Worm (Caenorhabditis elegans) whole organism, L4 larva: ENCODE data around the gene mth-1.
A peak's percentile ranks its signal among the peaks of the same experiment; 100 is the strongest.

ENCODE experiments used
- D1046.2 ChIP-seq: fragments of 200-800 bp; sonication (Bioruptor generic); IDR thresholded peaks from 2 replicates; pipeline ENCODE4 v1.3.6; 2022; ENCODE audit warnings: missing genetic modification characterization, missing compliant biosample characterization
- F10B5.3 ChIP-seq: sonication (generic microtip); optimal IDR thresholded peaks from 2 replicates; lab custom pipeline; 2016; ENCODE audit warnings: mild to moderate bottlenecking, missing genetic modification characterization, missing compliant biosample characterization
- F26F4.8 ChIP-seq: fragments of 200-800 bp; sonication (Bioruptor generic); conservative IDR thresholded peaks from 2 replicates; pipeline ENCODE4 v1.3.6; 2022; ENCODE audit warnings: missing genetic modification characterization, missing compliant biosample characterization
- F49E8.2 ChIP-seq: sonication (generic microtip); optimal IDR thresholded peaks from 2 replicates; lab custom pipeline; 2016; ENCODE audit warnings: missing compliant biosample characterization, mild to moderate bottlenecking, missing genetic modification characterization, borderline replicate concordance
- T20F7.1 ChIP-seq: fragments of 200-800 bp; sonication (Bioruptor generic); optimal IDR thresholded peaks from 2 replicates; lab custom pipeline; 2018; ENCODE audit warnings: mild to moderate bottlenecking, missing genetic modification characterization, missing compliant biosample characterization
- T26A8.4 ChIP-seq: fragments of 200-800 bp; sonication (Bioruptor generic); IDR thresholded peaks from 2 replicates; pipeline ENCODE4 v1.3.6; 2022; ENCODE audit warnings: missing genetic modification characterization, missing compliant biosample characterization
- aha-1 ChIP-seq: fragments of 150-350 bp; peaks from one replicate; lab custom pipeline; 2014; ENCODE audit warnings: missing biosample characterization, missing genetic modification characterization
- ceh-82 ChIP-seq: sonication (generic microtip); optimal IDR thresholded peaks from 2 replicates; lab custom pipeline; 2017; ENCODE audit warnings: missing biosample characterization, missing genetic modification characterization
- daf-12 ChIP-seq: fragments of 150-350 bp; optimal IDR thresholded peaks from 2 replicates; lab custom pipeline; 2014; ENCODE audit warnings: missing biosample characterization, missing genetic modification reagents, missing genetic modification characterization
- dmd-6 ChIP-seq: fragments of 200-800 bp; sonication (Bioruptor generic); IDR thresholded peaks from 2 replicates; pipeline ENCODE4 v1.3.6; 2022; ENCODE audit warnings: missing genetic modification reagents, missing genetic modification characterization, missing compliant biosample characterization
- dmd-8 ChIP-seq: fragments of 200-800 bp; sonication (Bioruptor generic); IDR thresholded peaks from 2 replicates; pipeline ENCODE4 v1.3.6; 2022; ENCODE audit warnings: missing genetic modification characterization, missing compliant biosample characterization
- dmd-9 ChIP-seq: fragments of 200-800 bp; sonication (Bioruptor generic); IDR thresholded peaks from 2 replicates; pipeline ENCODE4 v1.3.6; 2022; ENCODE audit warnings: missing genetic modification reagents, missing genetic modification characterization, missing compliant biosample characterization
- duxl-1 ChIP-seq: sonication (generic microtip); optimal IDR thresholded peaks from 2 replicates; lab custom pipeline; 2016; ENCODE audit warnings: mild to moderate bottlenecking, missing genetic modification characterization, moderate library complexity, missing compliant biosample characterization; ENCODE audit not compliant: poor library complexity
- dve-1 ChIP-seq: sonication (generic microtip); optimal IDR thresholded peaks from 2 replicates; lab custom pipeline; 2017; ENCODE audit warnings: antibody characterized with exemption, mild to moderate bottlenecking, missing genetic modification characterization, missing compliant biosample characterization; ENCODE audit not compliant: insufficient read depth
- egl-27 ChIP-seq: sonication (generic microtip); optimal IDR thresholded peaks from 3 replicates; lab custom pipeline; 2017; ENCODE audit warnings: missing biosample characterization, missing genetic modification reagents, missing genetic modification characterization
- egl-43 ChIP-seq: fragments of 200-800 bp; sonication (Bioruptor generic); IDR thresholded peaks from 2 replicates; pipeline ENCODE4 v1.3.6; 2022; ENCODE audit warnings: missing genetic modification reagents, missing genetic modification characterization, missing compliant biosample characterization
- fos-1 ChIP-seq: fragments of 150-350 bp; optimal IDR thresholded peaks from 2 replicates; lab custom pipeline; 2014; ENCODE audit warnings: missing biosample characterization, missing genetic modification characterization
- hlh-11 ChIP-seq: fragments of 200-800 bp; sonication (Bioruptor generic); optimal IDR thresholded peaks from 2 replicates; lab custom pipeline; 2018; ENCODE audit warnings: mild to moderate bottlenecking, missing genetic modification characterization, missing compliant biosample characterization
- lin-1 ChIP-seq: fragments of 200-800 bp; sonication (Bioruptor generic); IDR thresholded peaks from 2 replicates; pipeline ENCODE4 v1.3.6; 2022; ENCODE audit warnings: missing genetic modification reagents, missing genetic modification characterization, missing compliant biosample characterization
- lin-15B ChIP-seq: fragments of 150-350 bp; sonication (generic microtip); optimal IDR thresholded peaks from 3 replicates; lab custom pipeline; 2014; ENCODE audit warnings: missing biosample characterization, missing genetic modification characterization
- lin-38 ChIP-seq: fragments of 200-800 bp; sonication (Bioruptor generic); IDR thresholded peaks from 2 replicates; pipeline ENCODE4 v1.3.6; 2022; ENCODE audit warnings: missing genetic modification reagents, missing genetic modification characterization, missing compliant biosample characterization
- lir-3 ChIP-seq: sonication (generic microtip); optimal IDR thresholded peaks from 2 replicates; lab custom pipeline; 2016; ENCODE audit warnings: mild to moderate bottlenecking, missing genetic modification characterization, missing compliant biosample characterization
- lsy-2 ChIP-seq, 2 experiments: fragments of 150-350 bp in 1 of 2; sonication (generic microtip) in 1 of 2; optimal IDR thresholded peaks; 2 replicates each; lab custom pipeline; 2014 to 2017; ENCODE audit warnings: missing biosample characterization in 2 of 2, missing genetic modification characterization in 2 of 2
- nhr-11 ChIP-seq: fragments of 150-350 bp; optimal IDR thresholded peaks from 2 replicates; lab custom pipeline; 2014; ENCODE audit warnings: missing biosample characterization, missing genetic modification characterization
- nhr-28 ChIP-seq: fragments of 150-350 bp; optimal IDR thresholded peaks from 2 replicates; lab custom pipeline; 2014; ENCODE audit warnings: missing biosample characterization, missing genetic modification characterization
- nhr-42 ChIP-seq: fragments of 200-800 bp; sonication (Bioruptor generic); IDR thresholded peaks from 2 replicates; pipeline ENCODE4 v1.3.6; 2022; ENCODE audit warnings: missing genetic modification characterization, missing compliant biosample characterization
- nhr-6 ChIP-seq: fragments of 150-350 bp; optimal IDR thresholded peaks from 2 replicates; lab custom pipeline; 2014; ENCODE audit warnings: missing biosample characterization, missing genetic modification characterization
- nhr-77 ChIP-seq: fragments of 150-350 bp; optimal IDR thresholded peaks from 2 replicates; lab custom pipeline; 2014; ENCODE audit warnings: missing biosample characterization, missing genetic modification characterization
- rbr-2 ChIP-seq: sonication (generic microtip); optimal IDR thresholded peaks from 2 replicates; lab custom pipeline; 2016; ENCODE audit warnings: missing genotype, missing genetic modification characterization, missing compliant biosample characterization
- sdz-12 ChIP-seq: fragments of 200-800 bp; sonication (Bioruptor generic); optimal IDR thresholded peaks from 2 replicates; lab custom pipeline; 2018; ENCODE audit warnings: mild to moderate bottlenecking, missing genetic modification characterization, missing compliant biosample characterization
- skn-1 ChIP-seq: fragments of 150-350 bp; optimal IDR thresholded peaks from 2 replicates; lab custom pipeline; 2014; ENCODE audit warnings: missing biosample characterization, missing genetic modification characterization
- spr-3 ChIP-seq: fragments of 200-800 bp; sonication (Bioruptor generic); optimal IDR thresholded peaks from 2 replicates; lab custom pipeline; 2018; ENCODE audit warnings: mild to moderate bottlenecking, missing genetic modification characterization, missing compliant biosample characterization
- unc-39 ChIP-seq: sonication (generic microtip); optimal IDR thresholded peaks from 2 replicates; lab custom pipeline; 2017; ENCODE audit warnings: missing biosample characterization, missing genetic modification characterization
- unc-62 ChIP-seq, 3 experiments: fragments of 150-350 bp in 1 of 3; sonication (generic microtip); optimal IDR thresholded peaks in 2 of 3; peaks in 1 of 3; 1 replicate in 1 of 3; 2 replicates in 2 of 3; lab custom pipeline; 2014 to 2017; ENCODE audit warnings: missing biosample characterization in 3 of 3, missing genetic modification characterization in 3 of 3, missing genetic modification reagents in 3 of 3, missing genotype in 1 of 3
- zag-1 ChIP-seq: fragments of 150-350 bp; optimal IDR thresholded peaks from 2 replicates; lab custom pipeline; 2014; ENCODE audit warnings: missing biosample characterization, missing genetic modification characterization
- zip-11 ChIP-seq: fragments of 200-800 bp; sonication (Bioruptor generic); IDR thresholded peaks from 2 replicates; pipeline ENCODE4 v1.3.6; 2022; ENCODE audit warnings: missing genetic modification characterization, missing compliant biosample characterization

The mth-1 gene

ce11 chrII:4228112-4228770 lies 24.7 kb upstream of the mth-1 start (continued):
- TF ChIP-seq duxl-1 (tag; lab: Kevin White, UChicago) (no peak), nhr-42 (GFP tag; lab: Robert Waterston, UW) (no peak), D1046.2 (GFP tag; lab: Robert Waterston, UW) (peak; percentile 7; the same call in 1 of the 2 replicates), skn-1 (no peak), nhr-6 (tag; lab: Kevin White, UChicago) (no peak), lin-15B (tag; lab: Kevin White, UChicago) (no peak), lsy-2 (tag; optimal IDR thresholded peaks at IDR 0.05; lab: Kevin White, UChicago) (no peak), nhr-11 (tag; lab: Kevin White, UChicago) (no peak), spr-3 (no peak), sdz-12 (GFP tag; lab: Kevin White, UChicago) (no peak), egl-27 (tag; lab: Kevin White, UChicago) (no peak), nhr-28 (tag; lab: Kevin White, UChicago) (no peak), rbr-2 (tag; lab: Kevin White, UChicago) (no peak), egl-43 (GFP tag; lab: Robert Waterston, UW) (peak; percentile 81), nhr-77 (no peak), dmd-8 (GFP tag; lab: Robert Waterston, UW) (0 out of 2 replicates have a peak, but pooled peaks have one; percentile 28), zag-1 (tag; lab: Kevin White, UChicago) (no peak), daf-12 (tag; lab: Kevin White, UChicago) (no peak)
- TF ChIP-seq, all 104 proteins: peak for 17

- peak; percentile 28 for TF ChIP-seq lin-38 (GFP tag; lab: Robert Waterston, UW)
- TF ChIP-seq unc-39: no peak
- TF ChIP-seq, all 104 proteins: peak for 1
These were observed 23.1 kb upstream of the mth-1 start, which contains the start of gene C16A11.4 for ce11 chrII:4226598-4227096. C16A11.4 (plus strand) TSS chrII:4227046.

- TF ChIP-seq hlh-11 (no peak), dmd-6 (GFP tag; lab: Robert Waterston, UW) (no peak), T26A8.4 (GFP tag; lab: Robert Waterston, UW) (no peak), dve-1 (tag; lab: Kevin White, UChicago) (no peak), aha-1 (tag; lab: Kevin White, UChicago) (peak; percentile 77), lir-3 (tag; lab: Kevin White, UChicago) (no peak), duxl-1 (tag; lab: Kevin White, UChicago) (no peak), F10B5.3 (tag; lab: Kevin White, UChicago) (no peak), zip-11 (no peak), dmd-9 (GFP tag; lab: Robert Waterston, UW) (no peak), T20F7.1 (GFP tag; lab: Kevin White, UChicago) (no peak), unc-62 (GFP tag; optimal IDR thresholded peaks at IDR 0.05 in 1 of 2; lab: Kevin White, UChicago) (peak in 1 of 2 experiments; percentile 92), unc-62 (tag; optimal IDR thresholded peaks at IDR 0.05; lab: Kevin White, UChicago) (no peak)
- TF ChIP-seq, all 104 proteins: peak for 2
These were observed 19.4 kb upstream of the mth-1 start, which contains the start of gene C16A11.5 for ce11 chrII:4222983-4223382. C16A11.5 (plus strand) TSS chrII:4223305.

- TF ChIP-seq F26F4.8 (GFP tag; lab: Robert Waterston, UW) (no peak), lin-1 (no peak), ceh-82 (no peak), F49E8.2 (peak; percentile 59), fos-1 (tag; lab: Kevin White, UChicago) (no peak)
These were observed 18.9 kb upstream of the mth-1 start for ce11 chrII:4222469-4222868.
